Worm (Caenorhabditis elegans): ENCODE measurements around the gene dmsr-10.

dmsr-10 gene

ce11 chrV:6784853-6785492 is 16.8 kb downstream of the dmsr-10 start, which contains the start of the genes spn-4 and spe-39 (continued):
- peak; percentile 94 to 95 (median 94) for TF ChIP-seq dpl-1 (GFP tag; optimal IDR thresholded peaks at IDR 0.05)
- TF ChIP-seq nhr-19 (GFP tag; conservative IDR thresholded peaks at IDR 0.05) = peak; percentile 73
- TF ChIP-seq tbx-2 (tag; optimal IDR thresholded peaks at IDR 0.05) = peak; percentile 73
- TF ChIP-seq lir-3 (tag; optimal IDR thresholded peaks at IDR 0.05; ENCODE audit: poor library complexity) = peak; percentile 67
- no peak for TF ChIP-seq hlh-4 (tag; optimal IDR thresholded peaks at IDR 0.05)
- peak; percentile 9 for TF ChIP-seq ztf-4 (tag; optimal IDR thresholded peaks at IDR 0.05)
- no peak for TF ChIP-seq zag-1 (tag; optimal IDR thresholded peaks at IDR 0.05)
- no peak for TF ChIP-seq mef-2 (tag; optimal IDR thresholded peaks at IDR 0.05)
- TF ChIP-seq fos-1 (tag; optimal IDR thresholded peaks at IDR 0.05) = no peak
- TF ChIP-seq lin-35 (GFP tag; optimal IDR thresholded peaks at IDR 0.05) = peak; percentile 93 to 97
- TF ChIP-seq nhr-28 (tag; optimal IDR thresholded peaks at IDR 0.05) = no peak
- no peak for TF ChIP-seq unc-30 (tag; optimal IDR thresholded peaks at IDR 0.05)
- peak; percentile 1 for TF ChIP-seq ama-1 (optimal IDR thresholded peaks at IDR 0.05)
- no peak for TF ChIP-seq nhr-84 (tag; optimal IDR thresholded peaks at IDR 0.05)
- TF ChIP-seq ets-5 (GFP tag; IDR thresholded peaks at IDR 0.05) = no peak
- TF ChIP-seq C34B4.2 (tag; optimal IDR thresholded peaks at IDR 0.05) = no peak
- peak; percentile 25 for TF ChIP-seq nhr-11 (tag; optimal IDR thresholded peaks at IDR 0.05)
- peak; percentile 66 for TF ChIP-seq blmp-1 (tag; optimal IDR thresholded peaks at IDR 0.05)
- peak; percentile 84 for TF ChIP-seq snu-23 (GFP tag; optimal IDR thresholded peaks at IDR 0.05)
- TF ChIP-seq sox-4 (tag; optimal IDR thresholded peaks at IDR 0.05) = peak; percentile 70
- peak; percentile 35 for TF ChIP-seq grh-1 (GFP tag; IDR thresholded peaks at IDR 0.05)
- peak; percentile 89 for TF ChIP-seq nhr-85 (tag)
- TF ChIP-seq C16A3.4 (tag; optimal IDR thresholded peaks at IDR 0.05) = peak; percentile 83
- TF ChIP-seq egl-13 (tag; optimal IDR thresholded peaks at IDR 0.05) = peak; percentile 69
- peak; percentile 81 for TF ChIP-seq swsn-7 (tag; optimal IDR thresholded peaks at IDR 0.05)
- no peak for TF ChIP-seq alr-1 (tag; optimal IDR thresholded peaks at IDR 0.05; ENCODE audit: borderline replicate concordance)
- TF ChIP-seq irx-1 (tag; optimal IDR thresholded peaks at IDR 0.05) = peak; percentile 67
- no peak for TF ChIP-seq egl-27 (tag; optimal IDR thresholded peaks at IDR 0.05)
- TF ChIP-seq nhr-90 (tag; optimal IDR thresholded peaks at IDR 0.05; ENCODE audit: poor library complexity) = peak; percentile 81
- TF ChIP-seq nhr-20 (tag; optimal IDR thresholded peaks at IDR 0.05) = peak; percentile 84
- no peak for TF ChIP-seq hlh-17 (GFP tag; optimal IDR thresholded peaks at IDR 0.05; ENCODE audit: borderline replicate concordance)
- TF ChIP-seq aha-1 (tag; optimal IDR thresholded peaks at IDR 0.05) = no peak
- TF ChIP-seq lin-39 (tag; optimal IDR thresholded peaks at IDR 0.05) = peak; percentile 80
- TF ChIP-seq unc-86 (tag; optimal IDR thresholded peaks at IDR 0.05) = peak; percentile 66
- TF ChIP-seq fkh-10 (GFP tag; optimal IDR thresholded peaks at IDR 0.05) = peak; percentile 3
- TF ChIP-seq nhr-77 (tag; optimal IDR thresholded peaks at IDR 0.05) = no peak
- TF ChIP-seq Y116A8C.19 (tag; optimal IDR thresholded peaks at IDR 0.05; ENCODE audit: borderline replicate concordance) = no peak
- TF ChIP-seq mab-9 (GFP tag; IDR thresholded peaks at IDR 0.05) = peak; percentile 20; the same call in 1 of the 2 replicates
- peak in 1 of 2 experiments; percentile 72 for TF ChIP-seq ztf-11 (tag; optimal IDR thresholded peaks at IDR 0.05)
- TF ChIP-seq xbp-1 (tag; optimal IDR thresholded peaks at IDR 0.05) = peak; percentile 79
- no peak for TF ChIP-seq sptf-1 (tag; optimal IDR thresholded peaks at IDR 0.05)
- TF ChIP-seq sup-37 (GFP tag; optimal IDR thresholded peaks at IDR 0.05) = no peak
- peak in 2 of 6 experiments; percentile 42 to 55 for TF ChIP-seq elt-3 (tag; optimal IDR thresholded peaks at IDR 0.05)
- peak; percentile 76 to 78 for TF ChIP-seq lsy-2 (tag; optimal IDR thresholded peaks at IDR 0.05)
- TF ChIP-seq C04F5.9 (tag; optimal IDR thresholded peaks at IDR 0.05) = peak; percentile 1
- peak; percentile 86 for TF ChIP-seq nhr-71 (tag; optimal IDR thresholded peaks at IDR 0.05)
- peak; percentile 53 to 76 (median 63) for TF ChIP-seq ceh-82 (tag; optimal IDR thresholded peaks at IDR 0.05)
- peak; percentile 87 for TF ChIP-seq nhr-47 (tag; optimal IDR thresholded peaks at IDR 0.05)
- no peak for TF ChIP-seq unc-62 (GFP tag; optimal IDR thresholded peaks at IDR 0.05)
- TF ChIP-seq vab-15 (tag; optimal IDR thresholded peaks at IDR 0.05) = no peak
- peak; percentile 61 for TF ChIP-seq jun-1 (tag; optimal IDR thresholded peaks at IDR 0.05)
- no peak for TF ChIP-seq pax-3 (tag; optimal IDR thresholded peaks at IDR 0.05)
